Fruit fly (Drosophila melanogaster) whole organism, adult: ENCODE data around the gene ND-75.

Source experiments
- CG11617 ChIP-seq: fragments of 200-800 bp; sonication (Bioruptor generic); optimal IDR thresholded peaks from 2 replicates; lab custom pipeline; 2017; ENCODE audit warnings: mild to moderate bottlenecking, missing biosample characterization, missing genetic modification reagents, missing genetic modification characterization
- CG12768 ChIP-seq: fragments of 200-800 bp; sonication (Bioruptor generic); optimal IDR thresholded peaks from 2 replicates; lab custom pipeline; 2017; ENCODE audit warnings: missing biosample characterization, missing genetic modification characterization, mild to moderate bottlenecking, moderate library complexity, missing genetic modification reagents
- CG14711 ChIP-seq: fragments of 200-800 bp; sonication (Bioruptor generic); optimal IDR thresholded peaks from 2 replicates; lab custom pipeline; 2018; ENCODE audit warnings: missing biosample characterization, mild to moderate bottlenecking, missing genetic modification characterization, moderate library complexity
- CG1620 ChIP-seq: fragments of 200-800 bp; sonication (Bioruptor generic); optimal IDR thresholded peaks from 2 replicates; lab custom pipeline; 2016; ENCODE audit warnings: missing biosample characterization, missing genetic modification characterization
- CG33017 ChIP-seq: fragments of 200-800 bp; sonication (Bioruptor generic); optimal IDR thresholded peaks from 2 replicates; lab custom pipeline; 2018; ENCODE audit warnings: missing biosample characterization, mild to moderate bottlenecking, missing genetic modification characterization, moderate library complexity
- CG5204 ChIP-seq: fragments of 200-800 bp; sonication (Bioruptor generic); optimal IDR thresholded peaks from 2 replicates; lab custom pipeline; 2016; ENCODE audit warnings: missing biosample characterization, missing genetic modification characterization
- CG7045 ChIP-seq: fragments of 200-800 bp; sonication (Bioruptor generic); optimal IDR thresholded peaks from 2 replicates; lab custom pipeline; 2017; ENCODE audit warnings: missing biosample characterization, mild to moderate bottlenecking, missing genetic modification characterization
- CG7101 ChIP-seq: fragments of 200-800 bp; sonication (Bioruptor generic); optimal IDR thresholded peaks from 2 replicates; lab custom pipeline; 2018; ENCODE audit warnings: missing biosample characterization, mild to moderate bottlenecking, missing genetic modification characterization, moderate library complexity
- Clk ChIP-seq: fragments of 200-800 bp; sonication (Bioruptor generic); optimal IDR thresholded peaks from 2 replicates; lab custom pipeline; 2017; ENCODE audit warnings: missing biosample characterization, missing genetic modification characterization
- Crg-1 ChIP-seq: fragments of 200-800 bp; sonication (Bioruptor generic); optimal IDR thresholded peaks from 2 replicates; lab custom pipeline; 2016; ENCODE audit warnings: missing biosample characterization, missing genetic modification characterization
- Hr96 ChIP-seq: fragments of 200-800 bp; sonication (Bioruptor generic); optimal IDR thresholded peaks from 2 replicates; lab custom pipeline; 2016; ENCODE audit warnings: missing biosample characterization, missing genetic modification characterization
- Mnt ChIP-seq: fragments of 200-800 bp; sonication (Bioruptor generic); optimal IDR thresholded peaks from 2 replicates; lab custom pipeline; 2016; ENCODE audit warnings: missing biosample characterization, mild to moderate bottlenecking, missing genetic modification characterization
- bab1 ChIP-seq: fragments of 200-800 bp; sonication (Bioruptor generic); optimal IDR thresholded peaks from 3 replicates; lab custom pipeline; 2019; ENCODE audit warnings: missing biosample characterization, mild to moderate bottlenecking, missing genetic modification characterization, moderate library complexity
- cic ChIP-seq: fragments of 200-800 bp; sonication (Bioruptor generic); optimal IDR thresholded peaks from 2 replicates; lab custom pipeline; 2017; ENCODE audit warnings: missing biosample characterization, mild to moderate bottlenecking, missing genetic modification characterization, moderate library complexity
- cnc ChIP-seq, 2 experiments: fragments of >200 bp; optimal IDR thresholded peaks; 2 replicates each; lab custom pipeline; 2017
- kay ChIP-seq: fragments of 200-800 bp; sonication (Bioruptor generic); peaks from one replicate; lab custom pipeline; 2016; ENCODE audit warnings: missing biosample characterization, missing genetic modification characterization, borderline replicate concordance
- ovo ChIP-seq: fragments of 200-800 bp; sonication (Bioruptor generic); optimal IDR thresholded peaks from 2 replicates; lab custom pipeline; 2016; ENCODE audit warnings: missing biosample characterization, missing genetic modification characterization
- pad ChIP-seq: fragments of 200-800 bp; sonication (Bioruptor generic); optimal IDR thresholded peaks from 3 replicates; lab custom pipeline; 2017; ENCODE audit warnings: missing biosample characterization, missing genetic modification characterization, mild to moderate bottlenecking, moderate library complexity, missing genetic modification reagents
- tj ChIP-seq: fragments of 200-800 bp; sonication (Bioruptor generic); optimal IDR thresholded peaks from 3 replicates; lab custom pipeline; 2017; ENCODE audit warnings: missing biosample characterization, mild to moderate bottlenecking, missing genetic modification characterization, moderate library complexity
- toe ChIP-seq: fragments of 200-800 bp; sonication (Bioruptor generic); optimal IDR thresholded peaks from 2 replicates; lab custom pipeline; 2016; ENCODE audit warnings: missing biosample characterization, missing genetic modification characterization

ND-75 gene

DNA sequence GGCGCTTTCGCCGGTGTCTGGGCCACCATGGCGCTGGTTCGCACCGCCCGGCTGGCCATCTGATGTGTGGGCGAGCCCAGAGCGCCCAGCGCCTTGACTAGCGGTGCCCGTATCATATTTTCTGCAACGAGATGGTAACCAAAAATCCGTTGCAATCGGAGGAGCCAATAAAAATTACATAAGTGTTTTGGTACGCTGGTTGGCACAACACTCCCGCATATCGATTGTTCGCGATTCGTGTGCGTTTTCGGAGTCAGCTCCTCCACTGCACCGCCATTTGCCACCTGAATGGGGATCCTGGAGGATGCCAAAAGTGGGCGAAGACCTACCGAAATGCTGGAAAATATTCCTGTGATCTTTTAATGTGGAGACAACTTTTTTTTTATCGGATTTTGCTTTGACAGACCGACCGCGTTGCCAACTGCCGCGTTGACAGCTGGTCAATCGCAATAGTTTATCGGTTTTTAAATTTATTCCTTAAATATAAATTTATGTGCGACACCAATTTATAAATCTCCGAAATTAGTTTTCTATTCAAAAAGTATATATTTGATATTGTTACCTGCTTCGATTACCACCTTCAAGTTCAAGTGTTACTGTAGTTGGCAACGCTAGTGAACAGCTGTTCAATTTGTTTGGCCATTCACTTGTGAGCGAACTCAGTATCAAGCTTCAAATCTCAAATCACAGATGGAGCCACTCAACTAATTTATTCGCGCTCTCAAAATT, at the start of gene ND-75:
TSS of gene ND-75 (minus strand) at position 420 of the 729 bp plus-strand sequence.
- TF ChIP-seq ovo (GFP tag; lab: Kevin White, UChicago) (no peak), bab1 (GFP tag; lab: Kevin White, UChicago) (peak; percentile 35)

- TF ChIP-seq Hr96 (GFP tag; lab: Kevin White, UChicago) (peak; percentile 36), kay (GFP tag; lab: Kevin White, UChicago) (peak; percentile 97)
Observed at dm6 chrX:8295338-8296206, 44.1 kb upstream of the ND-75 start.

DNA sequence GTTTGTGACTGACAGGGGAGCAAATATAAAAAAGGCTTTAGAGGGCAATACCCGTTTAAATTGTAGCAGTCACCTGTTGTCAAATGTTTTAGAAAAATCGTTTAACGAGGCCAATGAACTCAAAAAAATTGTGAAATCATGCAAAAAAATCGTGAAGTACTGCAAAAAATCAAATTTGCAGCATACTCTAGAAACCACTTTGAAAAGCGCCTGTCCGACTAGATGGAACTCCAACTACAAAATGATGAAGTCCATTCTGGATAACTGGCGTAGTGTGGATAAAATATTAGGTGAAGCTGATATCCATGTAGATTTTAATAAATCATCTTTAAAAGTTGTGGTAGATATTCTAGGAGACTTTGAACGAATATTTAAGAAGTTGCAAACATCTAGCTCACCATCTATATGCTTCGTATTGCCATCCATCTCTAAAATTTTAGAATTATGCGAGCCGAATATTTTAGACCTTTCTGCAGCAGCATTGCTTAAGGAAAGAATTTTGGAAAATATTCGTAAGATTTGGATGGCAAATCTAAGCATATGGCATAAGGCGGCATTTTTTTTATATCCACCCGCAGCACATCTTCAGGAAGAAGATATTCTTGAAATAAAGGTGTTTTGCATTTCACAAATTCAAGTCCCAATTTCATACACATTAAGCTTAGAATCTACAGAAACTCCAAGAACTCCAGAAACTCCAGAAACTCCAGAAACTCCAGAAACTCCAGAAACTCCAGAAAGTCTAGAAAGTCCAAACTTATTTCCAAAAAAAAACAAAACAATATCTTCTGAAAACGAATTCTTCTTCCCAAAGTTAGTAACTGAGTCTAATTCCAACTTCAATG, 43.2 kb upstream of the ND-75 start:
- no peak for TF ChIP-seq Clk (GFP tag; lab: Kevin White, UChicago)
- no peak for TF ChIP-seq CG12768 (GFP tag; lab: Kevin White, UChicago)
- peak; percentile 51 for TF ChIP-seq Hr96 (GFP tag; lab: Kevin White, UChicago)
- TF ChIP-seq CG1620 (GFP tag; lab: Kevin White, UChicago) = no peak
- TF ChIP-seq CG14711 (tag; lab: Kevin White, UChicago) = peak; percentile 1
- no peak for TF ChIP-seq CG7101 (tag; lab: Kevin White, UChicago)
- no peak for TF ChIP-seq kay (GFP tag; lab: Kevin White, UChicago)

DNA sequence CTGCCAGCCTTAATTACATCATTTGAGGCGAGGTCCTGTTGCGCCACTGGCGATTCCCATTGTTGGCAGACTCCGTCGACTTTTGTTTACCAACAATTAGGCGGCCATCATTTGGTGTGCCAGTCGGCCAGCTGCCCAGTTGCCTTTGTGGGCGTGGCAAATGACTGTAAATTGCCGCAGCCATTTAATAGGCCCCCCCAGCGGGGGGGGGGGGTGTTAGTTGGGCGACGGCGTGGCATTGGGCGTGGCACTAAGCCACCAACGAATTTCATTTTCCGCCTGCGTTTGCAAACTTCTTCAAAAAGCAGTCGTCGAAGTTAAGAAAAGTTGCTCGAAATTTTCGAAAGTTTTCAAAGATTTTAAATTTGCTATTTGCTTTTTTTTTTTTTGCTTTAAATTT, 35.4 kb upstream of the ND-75 start:
- TF ChIP-seq CG7101 (tag; lab: Kevin White, UChicago) (no peak), Mnt (GFP tag; lab: Kevin White, UChicago) (no peak), CG33017 (tag; lab: Kevin White, UChicago) (no peak), CG7045 (no peak), CG11617 (GFP tag; lab: Kevin White, UChicago) (no peak), CG1620 (GFP tag; lab: Kevin White, UChicago) (no peak), kay (GFP tag; lab: Kevin White, UChicago) (no peak), cnc (optimal IDR thresholded peaks at IDR 0.05; lab: Kevin White, UChicago) (no peak), ovo (GFP tag; lab: Kevin White, UChicago) (no peak), Hr96 (GFP tag; lab: Kevin White, UChicago) (no peak), CG5204 (GFP tag; lab: Kevin White, UChicago) (no peak), pad (GFP tag; lab: Kevin White, UChicago) (no peak)

DNA sequence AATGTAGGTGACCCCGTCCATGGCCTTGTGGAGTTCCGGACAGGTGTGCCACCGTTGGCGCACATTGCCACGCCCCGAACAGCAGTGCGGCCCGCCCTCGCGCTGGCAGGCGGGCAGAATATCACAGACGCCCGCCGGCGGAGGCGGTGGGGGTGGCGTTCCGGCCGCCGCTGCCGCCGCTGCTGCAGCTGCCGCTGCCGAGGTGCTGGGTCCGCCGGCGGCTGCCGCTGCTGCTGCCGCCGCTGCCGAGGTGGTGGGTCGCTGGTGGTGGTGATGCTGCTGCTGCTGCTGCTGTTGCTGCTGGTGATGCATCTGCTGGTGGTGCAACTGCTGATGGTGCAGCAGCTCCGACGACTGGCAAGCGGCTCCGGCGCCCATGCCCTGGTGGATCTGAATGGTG, 33.6 kb upstream of the ND-75 start:
- TF ChIP-seq Hr96 (GFP tag; lab: Kevin White, UChicago) = no peak
- no peak for TF ChIP-seq kay (GFP tag; lab: Kevin White, UChicago)
- TF ChIP-seq Mnt (GFP tag; lab: Kevin White, UChicago) = no peak
- no peak for TF ChIP-seq bab1 (GFP tag; lab: Kevin White, UChicago)
- no peak for TF ChIP-seq tj
- no peak for TF ChIP-seq cic (GFP tag; lab: Kevin White, UChicago)
- no peak for TF ChIP-seq ovo (GFP tag; lab: Kevin White, UChicago)
- no peak for TF ChIP-seq CG7101 (tag; lab: Kevin White, UChicago)
- no peak for TF ChIP-seq CG7045
- TF ChIP-seq CG11617 (GFP tag; lab: Kevin White, UChicago) = no peak
- TF ChIP-seq CG5204 (GFP tag; lab: Kevin White, UChicago) = no peak
- TF ChIP-seq cnc (optimal IDR thresholded peaks at IDR 0.05; lab: Kevin White, UChicago) = no peak

dm6 chrX:8273799-8274484, 22.5 kb upstream of the ND-75 start, which contains the start of gene CG15343:
TSS of gene CG15343 (minus strand) at chrX:8273806.
- TF ChIP-seq CG14711 (tag; lab: Kevin White, UChicago) (peak; percentile 1), toe (GFP tag; lab: Kevin White, UChicago) (peak; percentile 16), bab1 (GFP tag; lab: Kevin White, UChicago) (peak; percentile 8), CG1620 (GFP tag; lab: Kevin White, UChicago) (peak; percentile 32), pad (GFP tag; lab: Kevin White, UChicago) (peak; percentile 33), Crg-1 (GFP tag; lab: Kevin White, UChicago) (no peak)
